Worm (Caenorhabditis elegans) whole organism, dauer: ENCODE results near the gene F55H2.8.

Experiments used
- unc-62 ChIP-seq: sonication (generic microtip); optimal IDR thresholded peaks from 2 replicates; lab custom pipeline; 2017; ENCODE audit warnings: missing biosample characterization, missing genetic modification reagents, missing genetic modification characterization

F55H2.8 gene

ce11 chrIII:9490783-9491547 is 22.7 kb upstream of the F55H2.8 start, which contains the start of the genes dars-1 and ctr-9:
dars-1 (minus strand) TSS chrIII:9491215.
ctr-9 (plus strand) TSS chrIII:9491396.
- TF ChIP-seq unc-62 = no peak

DNA sequence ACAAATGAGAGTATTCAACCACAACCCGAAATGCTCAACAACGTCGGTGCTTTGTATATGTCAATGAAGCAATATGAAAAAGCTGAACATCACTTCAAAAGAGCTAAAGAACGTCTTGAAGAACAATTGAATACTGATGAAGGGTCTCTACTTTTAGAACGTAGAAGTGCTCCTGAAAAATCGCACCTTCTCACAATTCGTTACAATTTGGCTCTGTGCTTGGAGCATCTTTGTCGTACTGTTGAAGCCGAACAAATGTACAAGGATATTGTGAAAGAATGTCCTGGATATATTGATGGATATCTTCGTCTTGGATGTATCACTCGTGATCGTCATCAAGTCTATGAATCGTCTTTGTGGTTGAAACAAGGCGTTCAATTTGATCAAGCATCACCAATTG is 19.5 kb upstream of the F55H2.8 start:
- no peak for TF ChIP-seq unc-62

DNA sequence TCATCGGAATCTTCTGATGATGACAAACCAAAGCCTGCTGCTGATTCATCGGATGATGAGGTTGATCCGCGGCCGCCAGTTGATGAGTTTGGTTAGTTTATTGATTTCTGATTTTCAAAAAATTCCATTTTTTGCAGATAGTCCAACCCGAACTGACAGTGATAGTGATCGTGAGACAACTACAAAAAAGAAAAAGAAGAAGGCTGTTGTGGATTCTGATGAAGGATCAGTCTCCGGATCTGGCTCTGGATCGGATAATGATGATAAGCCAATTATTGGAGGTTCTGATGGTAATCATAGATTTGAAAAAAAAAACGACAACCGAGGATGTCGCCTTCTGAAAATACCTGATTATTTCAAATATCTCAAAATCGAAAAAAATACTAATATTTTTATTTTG is 17.6 kb upstream of the F55H2.8 start:
- TF ChIP-seq unc-62 = no peak

DNA sequence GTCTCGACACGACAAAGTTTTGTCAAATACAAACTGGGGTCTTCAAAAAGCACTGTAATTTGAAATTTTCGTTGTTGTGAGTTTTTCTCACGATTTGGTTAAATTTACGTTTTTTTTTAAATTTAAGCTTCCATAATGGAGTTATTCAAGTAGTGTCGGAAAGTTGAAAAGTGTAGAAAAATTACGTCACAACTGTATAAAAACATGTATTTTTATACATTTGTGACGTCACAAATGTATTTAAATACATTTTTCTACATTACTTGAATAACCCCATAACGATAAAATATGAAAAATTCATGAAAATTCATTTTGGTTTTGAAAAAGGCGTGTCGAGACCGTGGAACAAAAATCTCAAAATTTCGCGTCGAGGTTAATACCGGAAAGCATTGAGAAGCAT is 16.3 kb upstream of the F55H2.8 start:
- no peak for TF ChIP-seq unc-62

ce11 chrIII:9500267-9500666 is 13.4 kb upstream of the F55H2.8 start, which contains the start of gene sod-4:
sod-4 (minus strand) TSS chrIII:9500375.
- TF ChIP-seq unc-62 = no peak

ce11 chrIII:9501072-9501471 is 12.6 kb upstream of the F55H2.8 start:
- TF ChIP-seq unc-62 = no peak

DNA sequence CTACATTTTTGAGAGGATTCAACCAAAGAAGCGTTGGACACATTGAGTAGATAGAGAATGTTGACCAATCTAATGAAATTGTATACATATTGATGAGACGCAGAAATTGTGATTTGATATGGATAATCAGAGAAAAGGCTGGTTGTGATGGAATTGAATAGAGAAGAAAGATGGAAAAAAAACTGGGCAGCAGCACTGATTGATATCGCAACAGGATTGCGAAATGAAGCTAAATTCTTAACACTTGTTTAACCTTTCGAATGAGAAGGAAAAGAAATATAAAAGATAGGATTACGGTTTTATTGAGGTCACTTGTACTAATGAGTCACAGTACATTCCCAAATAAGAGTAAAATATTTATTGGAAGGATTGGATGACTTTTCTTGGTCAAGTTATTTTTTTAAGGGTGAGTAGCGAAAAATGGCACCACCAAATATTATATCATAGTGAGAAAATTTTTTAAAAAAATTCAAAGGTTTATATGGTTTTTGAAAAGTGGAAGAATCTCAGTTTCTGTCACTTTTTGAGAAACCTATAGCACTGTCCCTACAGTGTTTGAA is 11.4 kb upstream of the F55H2.8 start:
- no peak for TF ChIP-seq unc-62

- TF ChIP-seq unc-62 = no peak
Observed at ce11 chrIII:9504347-9504746, 9.3 kb upstream of the F55H2.8 start.

- TF ChIP-seq unc-62 = no peak
Observed at ce11 chrIII:9507799-9508198, 5.9 kb upstream of the F55H2.8 start, which contains the start of gene vha-14. vha-14 (plus strand) TSS chrIII:9508100.

ce11 chrIII:9509764-9510370 is 3.8 kb upstream of the F55H2.8 start:
- no peak for TF ChIP-seq unc-62

ce11 chrIII:9511055-9511520 is 2.6 kb upstream of the F55H2.8 start, which contains the start of gene F55H2.5:
F55H2.5 (plus strand) TSS chrIII:9511470.
- no peak for TF ChIP-seq unc-62

ce11 chrIII:9511660-9512059 is 2.0 kb upstream of the F55H2.8 start:
- TF ChIP-seq unc-62 = no peak

DNA sequence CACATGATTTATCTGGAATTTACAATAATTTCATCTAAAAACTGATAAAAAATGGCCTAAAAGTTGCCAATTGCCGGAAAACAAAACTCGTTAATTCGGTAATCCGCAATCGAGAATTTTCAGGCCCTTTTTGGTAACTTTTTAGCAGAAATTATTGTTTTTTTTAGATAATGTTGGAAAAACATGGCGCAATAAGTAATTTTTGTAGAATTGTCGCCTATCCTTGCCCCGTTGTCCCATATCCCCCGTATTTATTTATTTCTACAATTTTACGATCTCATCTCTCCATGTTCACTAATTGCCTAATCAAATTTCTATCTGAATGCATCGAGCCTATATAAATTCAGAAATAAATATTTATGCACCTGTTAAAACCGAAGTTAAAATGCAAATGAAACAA is 663 bp upstream of the F55H2.8 start:
- no peak for TF ChIP-seq unc-62

DNA sequence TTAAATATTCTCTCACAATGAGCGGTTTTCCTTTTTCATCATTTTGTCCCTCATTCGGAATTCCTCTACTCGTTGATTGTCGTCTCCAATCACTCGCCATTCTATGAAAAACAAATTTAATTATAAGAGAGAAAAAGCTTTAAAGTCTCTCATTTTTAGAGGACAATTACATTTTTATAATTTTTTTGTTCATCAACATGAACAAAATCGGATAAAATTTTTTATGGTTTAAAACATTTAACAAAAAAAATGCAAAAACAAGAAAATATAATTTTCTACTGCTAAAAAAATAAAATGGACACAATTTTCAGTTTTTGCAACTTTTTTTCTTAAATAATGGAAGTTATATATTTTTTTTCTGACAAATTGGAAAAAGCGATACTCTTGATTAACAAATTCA is 2.5 kb downstream of the F55H2.8 start, which contains the start of gene F55H2.7:
F55H2.7 (minus strand) TSS at position 101 of the 400 bp plus-strand sequence.
- no peak for TF ChIP-seq unc-62

DNA sequence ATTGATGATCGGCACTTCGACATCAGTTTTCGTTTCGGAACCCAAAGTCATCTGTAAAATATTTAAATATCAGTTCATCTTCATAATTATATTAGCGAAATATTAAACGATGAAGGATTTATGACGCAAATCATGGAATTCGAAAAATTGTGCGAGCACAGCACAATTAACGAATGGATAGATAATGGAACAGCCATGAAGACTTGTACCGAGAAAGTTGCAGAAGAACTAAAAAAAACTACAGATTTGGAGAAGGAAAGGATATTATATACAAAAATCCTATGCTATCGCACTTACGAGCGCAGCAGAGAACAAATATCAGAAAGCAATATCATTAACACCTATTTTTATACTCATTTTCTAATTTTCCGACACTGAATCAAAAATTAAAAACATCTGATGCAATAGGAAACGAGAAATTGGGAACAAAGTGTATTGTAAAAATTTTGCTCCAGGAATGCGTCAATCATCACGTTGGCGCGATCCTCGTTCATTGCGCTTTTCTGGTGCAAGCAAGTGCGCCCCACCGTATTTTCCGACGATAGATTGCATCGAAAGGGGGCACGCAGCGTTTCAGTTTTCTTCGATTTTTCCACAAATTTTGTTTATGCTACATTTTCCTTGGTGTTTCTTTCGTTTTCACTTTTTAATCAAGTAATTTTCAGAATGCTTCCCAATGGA is 7.9 kb downstream of the F55H2.8 start, which contains the start of the genes clu-1 and prp-40:
clu-1 (minus strand) TSS at position 51 of the 681 bp plus-strand sequence.
prp-40 (plus strand) TSS at position 666 of the 681 bp plus-strand sequence.
- TF ChIP-seq unc-62 = no peak

ce11 chrIII:9523581-9523980 is 9.9 kb downstream of the F55H2.8 start, which contains the start of gene mrps-23:
mrps-23 (minus strand) TSS chrIII:9523672.
- no peak for TF ChIP-seq unc-62

- TF ChIP-seq unc-62 = no peak
Observed at ce11 chrIII:9525252-9525651, 11.6 kb downstream of the F55H2.8 start, which contains the start of gene trpp-3. trpp-3 (plus strand) TSS chrIII:9525552.
